Worm (Caenorhabditis elegans): ENCODE measurements around the gene fbxb-88.

DNA sequence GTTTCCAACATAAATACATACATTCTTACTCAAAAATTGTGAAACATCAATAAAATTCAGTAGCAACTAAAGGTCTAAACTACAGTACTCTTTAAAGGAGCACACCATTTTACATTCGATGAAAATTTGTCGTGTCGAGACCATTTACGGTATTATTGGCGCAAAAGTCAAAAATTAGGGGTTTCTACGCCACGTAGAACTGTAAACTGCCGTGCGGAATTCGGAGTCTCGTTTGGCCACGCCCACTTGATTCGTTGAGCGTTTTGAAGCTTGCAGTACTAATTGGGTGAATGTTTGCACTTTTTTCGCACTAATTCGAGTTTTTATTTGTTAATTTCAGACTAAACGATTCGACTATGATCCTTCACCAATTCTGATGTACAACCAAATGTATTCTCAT is 37.0 kb downstream of the fbxb-88 start:
- TF ChIP-seq him-1 (tag; optimal IDR thresholded peaks at IDR 0.05) (no peak), dao-5 (tag; optimal IDR thresholded peaks at IDR 0.05) (no peak), W03F9.2 (tag; optimal IDR thresholded peaks at IDR 0.05) (no peak)
